Worm (Caenorhabditis elegans) whole organism, early embryonic: ENCODE measurements around the gene pkhm-2.

ENCODE experiments used
- B0310.2 ChIP-seq: sonication (generic microtip); optimal IDR thresholded peaks from 2 replicates; lab custom pipeline; 2016; ENCODE audit warnings: mild to moderate bottlenecking, missing genetic modification characterization, missing compliant biosample characterization
- F13C5.2 ChIP-seq: sonication (generic microtip); optimal IDR thresholded peaks from 2 replicates; lab custom pipeline; 2017; ENCODE audit warnings: mild to moderate bottlenecking, missing genetic modification characterization, inconsistent platforms, missing compliant biosample characterization
- aly-1 ChIP-seq: sonication (generic microtip); optimal IDR thresholded peaks from 2 replicates; lab custom pipeline; 2016; ENCODE audit warnings: missing genetic modification characterization, missing compliant biosample characterization
- ama-1 ChIP-seq: fragments of 150-350 bp; optimal IDR thresholded peaks from 2 replicates; lab custom pipeline; 2014
- ceh-13 ChIP-seq: fragments of 200-800 bp; sonication (Bioruptor generic); optimal IDR thresholded peaks from 2 replicates; lab custom pipeline; 2018; ENCODE audit warnings: mild to moderate bottlenecking, missing genetic modification characterization, missing compliant biosample characterization
- ceh-36 ChIP-seq: sonication (generic microtip); optimal IDR thresholded peaks from 2 replicates; lab custom pipeline; 2016; ENCODE audit warnings: missing genetic modification characterization, inconsistent platforms, missing compliant biosample characterization
- ets-7 ChIP-seq: sonication (generic microtip); optimal IDR thresholded peaks from 2 replicates; lab custom pipeline; 2016; ENCODE audit warnings: missing genotype, missing genetic modification characterization, missing compliant biosample characterization
- flt-1 ChIP-seq: fragments of 200-800 bp; sonication (Bioruptor generic); IDR thresholded peaks from 2 replicates; pipeline ENCODE4 v1.3.6; 2022; ENCODE audit warnings: missing genetic modification characterization, missing compliant biosample characterization
- hmbx-1 ChIP-seq: sonication (generic microtip); optimal IDR thresholded peaks from 2 replicates; lab custom pipeline; 2016; ENCODE audit warnings: mild to moderate bottlenecking, missing genetic modification characterization, missing compliant biosample characterization
- hmg-4 ChIP-seq: fragments of 200-800 bp; sonication (Bioruptor generic); optimal IDR thresholded peaks from 2 replicates; lab custom pipeline; 2018; ENCODE audit warnings: mild to moderate bottlenecking, missing genetic modification characterization, missing compliant biosample characterization
- hnd-1 ChIP-seq: sonication (generic microtip); optimal IDR thresholded peaks from 2 replicates; lab custom pipeline; 2016; ENCODE audit warnings: missing genetic modification characterization, missing compliant biosample characterization
- pes-1 ChIP-seq: fragments of 200-800 bp; sonication (Bioruptor generic); IDR thresholded peaks from 2 replicates; pipeline ENCODE4 v1.3.6; 2022; ENCODE audit warnings: missing genetic modification reagents, missing genetic modification characterization, missing compliant biosample characterization
- scrt-1 ChIP-seq: fragments of 200-800 bp; sonication (Bioruptor generic); IDR thresholded peaks from 2 replicates; pipeline ENCODE4 v1.3.6; 2022; ENCODE audit warnings: missing genetic modification characterization, missing compliant biosample characterization
- sea-1 ChIP-seq: fragments of 200-800 bp; sonication (Bioruptor generic); conservative IDR thresholded peaks from 2 replicates; pipeline ENCODE4 v1.3.6; 2022; ENCODE audit warnings: missing genetic modification characterization, missing compliant biosample characterization
- tbx-11 ChIP-seq: fragments of 200-800 bp; sonication (Bioruptor generic); IDR thresholded peaks from 2 replicates; pipeline ENCODE4 v1.3.6; 2022; ENCODE audit warnings: missing genetic modification characterization, missing compliant biosample characterization
- tbx-37 ChIP-seq: fragments of 200-800 bp; sonication (Bioruptor generic); conservative IDR thresholded peaks from 2 replicates; pipeline ENCODE4 v1.3.6; 2022; ENCODE audit warnings: missing genetic modification reagents, missing genetic modification characterization, missing compliant biosample characterization
- tra-4 ChIP-seq: sonication (generic microtip); optimal IDR thresholded peaks from 2 replicates; lab custom pipeline; 2017; ENCODE audit warnings: missing genetic modification characterization, missing compliant biosample characterization

Gene pkhm-2

ce11 chrX:15173303-15173904 lies 7.9 kb downstream of the pkhm-2 start, which contains the start of gene ucr-2.2:
Gene ucr-2.2, plus strand, starts transcription at chrX:15173904.
- TF ChIP-seq tbx-11 (GFP tag; lab: Robert Waterston, UW) (0 out of 2 replicates have a peak, but pooled peaks have one; percentile 40), F13C5.2 (tag; lab: Kevin White, UChicago) (peak; percentile 79), ceh-13 (GFP tag; lab: Kevin White, UChicago) (no peak), pes-1 (GFP tag; lab: Robert Waterston, UW) (peak; percentile 48; the same call in 1 of the 2 replicates), tbx-37 (GFP tag; lab: Robert Waterston, UW) (no peak), aly-1 (tag; lab: Kevin White, UChicago) (no peak)

- no peak for TF ChIP-seq scrt-1 (GFP tag; lab: Robert Waterston, UW)
These were observed 10.3 kb downstream of the pkhm-2 start for ce11 chrX:15170958-15171357.

ce11 chrX:15168424-15168823 lies 12.8 kb downstream of the pkhm-2 start, which contains the start of gene ocr-3:
Gene ocr-3, plus strand, starts transcription at chrX:15168724.
- TF ChIP-seq ama-1 (lab: Kevin White, UChicago) (no peak), pes-1 (GFP tag; lab: Robert Waterston, UW) (no peak), F13C5.2 (tag; lab: Kevin White, UChicago) (no peak), hmbx-1 (no peak), B0310.2 (tag; lab: Kevin White, UChicago) (no peak), ceh-13 (GFP tag; lab: Kevin White, UChicago) (no peak), sea-1 (GFP tag; lab: Robert Waterston, UW) (no peak), tra-4 (tag; lab: Kevin White, UChicago) (no peak), ets-7 (no peak), scrt-1 (GFP tag; lab: Robert Waterston, UW) (no peak), aly-1 (tag; lab: Kevin White, UChicago) (no peak), tbx-11 (GFP tag; lab: Robert Waterston, UW) (no peak), ceh-36 (no peak), hnd-1 (tag; lab: Kevin White, UChicago) (no peak), flt-1 (GFP tag; lab: Robert Waterston, UW) (no peak), tbx-37 (GFP tag; lab: Robert Waterston, UW) (no peak), hmg-4 (no peak)

ce11 chrX:15167692-15168091 lies 13.6 kb downstream of the pkhm-2 start:
- TF ChIP-seq ama-1 (lab: Kevin White, UChicago): no peak
- no peak for TF ChIP-seq scrt-1 (GFP tag; lab: Robert Waterston, UW)
- TF ChIP-seq hnd-1 (tag; lab: Kevin White, UChicago): no peak
- TF ChIP-seq tbx-11 (GFP tag; lab: Robert Waterston, UW): no peak
- TF ChIP-seq ceh-13 (GFP tag; lab: Kevin White, UChicago): no peak
- no peak for TF ChIP-seq pes-1 (GFP tag; lab: Robert Waterston, UW)
- TF ChIP-seq tra-4 (tag; lab: Kevin White, UChicago): no peak
- TF ChIP-seq tbx-37 (GFP tag; lab: Robert Waterston, UW): no peak
- TF ChIP-seq ceh-36: no peak
- TF ChIP-seq F13C5.2 (tag; lab: Kevin White, UChicago): no peak
- no peak for TF ChIP-seq aly-1 (tag; lab: Kevin White, UChicago)

ce11 chrX:15166122-15166521 lies 15.1 kb downstream of the pkhm-2 start, which contains the start of gene T10B10.8:
Gene T10B10.8, minus strand, starts transcription at chrX:15166222.
- TF ChIP-seq flt-1 (GFP tag; lab: Robert Waterston, UW): no peak
- no peak for TF ChIP-seq scrt-1 (GFP tag; lab: Robert Waterston, UW)
- no peak for TF ChIP-seq ceh-13 (GFP tag; lab: Kevin White, UChicago)
- no peak for TF ChIP-seq sea-1 (GFP tag; lab: Robert Waterston, UW)
- no peak for TF ChIP-seq ets-7
- TF ChIP-seq tra-4 (tag; lab: Kevin White, UChicago): no peak
- no peak for TF ChIP-seq tbx-37 (GFP tag; lab: Robert Waterston, UW)
- TF ChIP-seq ama-1 (lab: Kevin White, UChicago): no peak
- TF ChIP-seq F13C5.2 (tag; lab: Kevin White, UChicago): no peak
- no peak for TF ChIP-seq ceh-36
- no peak for TF ChIP-seq hmbx-1
- no peak for TF ChIP-seq hmg-4
- no peak for TF ChIP-seq hnd-1 (tag; lab: Kevin White, UChicago)
- TF ChIP-seq aly-1 (tag; lab: Kevin White, UChicago): no peak
- TF ChIP-seq tbx-11 (GFP tag; lab: Robert Waterston, UW): no peak
- no peak for TF ChIP-seq pes-1 (GFP tag; lab: Robert Waterston, UW)
- no peak for TF ChIP-seq B0310.2 (tag; lab: Kevin White, UChicago)

ce11 chrX:15164108-15164507 lies 17.2 kb downstream of the pkhm-2 start, which contains the start of gene T10B10.9:
Gene T10B10.9, plus strand, starts transcription at chrX:15164408.
- TF ChIP-seq flt-1 (GFP tag; lab: Robert Waterston, UW) (no peak), hnd-1 (tag; lab: Kevin White, UChicago) (no peak), sea-1 (GFP tag; lab: Robert Waterston, UW) (no peak), scrt-1 (GFP tag; lab: Robert Waterston, UW) (no peak), tbx-11 (GFP tag; lab: Robert Waterston, UW) (no peak), hmbx-1 (no peak), F13C5.2 (tag; lab: Kevin White, UChicago) (no peak), ceh-36 (no peak), ets-7 (no peak)

ce11 chrX:15163118-15163517 lies 18.1 kb downstream of the pkhm-2 start:
- TF ChIP-seq tbx-11 (GFP tag; lab: Robert Waterston, UW) (no peak), hmg-4 (no peak), B0310.2 (tag; lab: Kevin White, UChicago) (no peak), ama-1 (lab: Kevin White, UChicago) (no peak), pes-1 (GFP tag; lab: Robert Waterston, UW) (no peak), scrt-1 (GFP tag; lab: Robert Waterston, UW) (no peak), tra-4 (tag; lab: Kevin White, UChicago) (no peak), hmbx-1 (no peak), ets-7 (no peak), ceh-13 (GFP tag; lab: Kevin White, UChicago) (no peak), flt-1 (GFP tag; lab: Robert Waterston, UW) (no peak), hnd-1 (tag; lab: Kevin White, UChicago) (no peak), tbx-37 (GFP tag; lab: Robert Waterston, UW) (no peak), F13C5.2 (tag; lab: Kevin White, UChicago) (no peak)
